Worm (Caenorhabditis elegans): ENCODE measurements around the gene W07G1.1.

DNA sequence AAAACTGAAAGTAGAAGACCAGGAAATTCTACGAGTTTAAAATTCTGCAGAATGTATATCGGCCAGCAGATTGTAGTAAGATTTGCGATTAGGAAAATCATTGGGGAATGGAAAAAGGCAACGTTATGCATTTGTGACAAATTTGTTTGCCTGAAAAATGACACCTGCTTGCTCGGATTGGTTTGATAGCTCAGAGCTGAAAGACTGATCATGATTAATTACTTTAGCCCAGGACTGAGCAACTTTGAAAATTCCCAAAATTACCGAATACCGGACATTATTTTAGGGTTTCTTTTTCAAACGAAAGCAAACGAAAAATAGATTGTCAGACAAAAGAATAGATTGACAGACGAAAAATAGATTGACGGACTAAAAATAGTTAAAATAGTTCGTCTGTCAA, 45.1 kb upstream of the W07G1.1 start, which contains the start of gene sre-47:
- no peak for TF ChIP-seq cnd-1 (tag; optimal IDR thresholded peaks at IDR 0.05)
- TF ChIP-seq unc-62 (GFP tag; optimal IDR thresholded peaks at IDR 0.05), result no peak
- TF ChIP-seq pha-4 (tag; optimal IDR thresholded peaks at IDR 0.05), result no peak
- no peak for TF ChIP-seq snpc-4 (tag; optimal IDR thresholded peaks at IDR 0.05)
- TF ChIP-seq nhr-12 (tag; optimal IDR thresholded peaks at IDR 0.05), result no peak
- TF ChIP-seq ceh-43 (GFP tag; optimal IDR thresholded peaks at IDR 0.05), result no peak
- no peak for TF ChIP-seq ztf-11 (tag; optimal IDR thresholded peaks at IDR 0.05)
- TF ChIP-seq sptf-1 (tag; optimal IDR thresholded peaks at IDR 0.05), result no peak
- TF ChIP-seq nhr-76 (tag; optimal IDR thresholded peaks at IDR 0.05), result no peak
- TF ChIP-seq elt-1 (tag; optimal IDR thresholded peaks at IDR 0.05; ENCODE audit: borderline replicate concordance, insufficient read depth), result no peak
- no peak for TF ChIP-seq nhr-28 (tag; optimal IDR thresholded peaks at IDR 0.05)
